Worm (Caenorhabditis elegans) whole organism, late embryonic: ENCODE results near the gene Y46C8AL.11.
"Not testable (repeated sequence)": the region's sequence is repeated elsewhere in the genome, so short reads cannot be mapped to it uniquely, and the experiment has no call there.

ENCODE experiments used
- ahr-1 ChIP-seq: sonication (generic microtip); optimal IDR thresholded peaks from 2 replicates; lab custom pipeline; 2016; ENCODE audit warnings: missing genetic modification characterization, missing compliant biosample characterization
- ceh-6 ChIP-seq: fragments of 200-800 bp; sonication (Bioruptor generic); optimal IDR thresholded peaks from 2 replicates; lab custom pipeline; 2018; ENCODE audit warnings: mild to moderate bottlenecking, missing genetic modification characterization, missing compliant biosample characterization
- dmd-4 ChIP-seq: sonication (generic microtip); optimal IDR thresholded peaks from 2 replicates; lab custom pipeline; 2016; ENCODE audit warnings: borderline replicate concordance, missing genetic modification characterization, missing compliant biosample characterization
- nfya-1 ChIP-seq: sonication (generic microtip); optimal IDR thresholded peaks from 2 replicates; lab custom pipeline; 2017; ENCODE audit warnings: missing genetic modification characterization, mild to moderate bottlenecking, missing compliant biosample characterization, antibody characterized with exemption, moderate library complexity
- nhr-11 ChIP-seq: fragments of 150-350 bp; optimal IDR thresholded peaks from 2 replicates; lab custom pipeline; 2014; ENCODE audit warnings: missing biosample characterization, missing genetic modification characterization
- pat-9 ChIP-seq: fragments of 200-800 bp; sonication (Bioruptor generic); optimal IDR thresholded peaks from 2 replicates; lab custom pipeline; 2018; ENCODE audit warnings: mild to moderate bottlenecking, missing genetic modification characterization, moderate library complexity, missing compliant biosample characterization
- pqm-1 ChIP-seq: sonication (generic microtip); optimal IDR thresholded peaks from 2 replicates; lab custom pipeline; 2016; ENCODE audit warnings: missing genetic modification characterization, missing compliant biosample characterization
- rnt-1 ChIP-seq: sonication (generic microtip); optimal IDR thresholded peaks from 2 replicates; lab custom pipeline; 2016; ENCODE audit warnings: missing genetic modification characterization, missing compliant biosample characterization
- sdc-2 ChIP-seq: sonication (generic microtip); optimal IDR thresholded peaks from 2 replicates; lab custom pipeline; 2016; ENCODE audit warnings: missing genotype, missing genetic modification characterization, missing compliant biosample characterization

DNA sequence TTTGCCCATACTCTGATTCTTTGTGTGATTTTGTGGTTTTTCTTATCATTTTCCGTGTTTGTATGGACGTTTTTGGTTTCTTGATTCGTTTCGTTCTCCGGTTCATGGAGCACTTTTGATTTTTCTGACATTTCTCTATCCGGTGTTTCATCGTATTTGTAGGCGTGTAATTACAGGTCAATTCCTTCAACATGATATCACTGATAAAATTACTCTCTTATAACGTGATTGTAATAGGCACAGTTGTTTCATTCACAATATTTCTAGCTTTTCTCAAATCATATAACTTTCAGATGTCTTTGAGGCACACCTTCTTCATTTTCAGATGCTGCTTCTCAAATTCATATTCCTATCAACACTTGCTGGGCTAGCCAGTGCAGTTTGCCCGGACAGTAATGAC, 10.7 kb upstream of the Y46C8AL.11 start, which contains the start of gene clec-70:
- TF ChIP-seq pat-9 (tag; lab: Kevin White, UChicago); nhr-11 (tag; lab: Kevin White, UChicago); nfya-1 (tag; lab: Kevin White, UChicago); sdc-2 (tag; lab: Kevin White, UChicago); dmd-4 (tag; lab: Kevin White, UChicago); rnt-1 (tag; lab: Kevin White, UChicago); ceh-6 (GFP tag; lab: Kevin White, UChicago); pqm-1; ahr-1: not testable (repeated sequence)
